Worm (Caenorhabditis elegans) whole organism, L4 larva: ENCODE data around the gene tbc-20.
A peak's percentile ranks its signal among the peaks of the same experiment; 100 is the strongest.

ENCODE experiments used
- F26F4.8 ChIP-seq: fragments of 200-800 bp; sonication (Bioruptor generic); conservative IDR thresholded peaks from 2 replicates; pipeline ENCODE4 v1.3.6; 2022; ENCODE audit warnings: missing genetic modification characterization, missing compliant biosample characterization
- F44E2.7 ChIP-seq: fragments of 200-800 bp; sonication (Bioruptor generic); IDR thresholded peaks from 2 replicates; pipeline ENCODE4 v2.1.2; 2022; ENCODE audit warnings: missing genetic modification characterization, missing compliant biosample characterization
- F49E8.2 ChIP-seq: sonication (generic microtip); optimal IDR thresholded peaks from 2 replicates; lab custom pipeline; 2016; ENCODE audit warnings: missing compliant biosample characterization, mild to moderate bottlenecking, missing genetic modification characterization, borderline replicate concordance
- arid-1 ChIP-seq: fragments of 200-800 bp; sonication (Bioruptor generic); conservative IDR thresholded peaks from 2 replicates; pipeline ENCODE4 v1.3.6; 2022; ENCODE audit warnings: missing genetic modification reagents, missing genetic modification characterization, missing compliant biosample characterization
- ceh-44 ChIP-seq: fragments of 200-800 bp; sonication (Bioruptor generic); IDR thresholded peaks from 2 replicates; pipeline ENCODE4 v1.3.6; 2022; ENCODE audit warnings: missing genetic modification reagents, missing genetic modification characterization, missing compliant biosample characterization
- daf-12 ChIP-seq: fragments of 150-350 bp; optimal IDR thresholded peaks from 2 replicates; lab custom pipeline; 2014; ENCODE audit warnings: missing biosample characterization, missing genetic modification reagents, missing genetic modification characterization
- dmd-6 ChIP-seq: fragments of 200-800 bp; sonication (Bioruptor generic); IDR thresholded peaks from 2 replicates; pipeline ENCODE4 v1.3.6; 2022; ENCODE audit warnings: missing genetic modification reagents, missing genetic modification characterization, missing compliant biosample characterization
- dve-1 ChIP-seq: sonication (generic microtip); optimal IDR thresholded peaks from 2 replicates; lab custom pipeline; 2017; ENCODE audit warnings: antibody characterized with exemption, mild to moderate bottlenecking, missing genetic modification characterization, missing compliant biosample characterization; ENCODE audit not compliant: insufficient read depth
- egl-43 ChIP-seq: fragments of 200-800 bp; sonication (Bioruptor generic); IDR thresholded peaks from 2 replicates; pipeline ENCODE4 v1.3.6; 2022; ENCODE audit warnings: missing genetic modification reagents, missing genetic modification characterization, missing compliant biosample characterization
- hif-1 ChIP-seq, 2 experiments: sonication (generic microtip); optimal IDR thresholded peaks; 2 replicates each; lab custom pipeline; 2016 to 2017; ENCODE audit warnings: missing compliant biosample characterization in 2 of 2, missing genetic modification characterization in 2 of 2, missing genetic modification reagents in 2 of 2, missing genotype in 2 of 2, mild to moderate bottlenecking in 1 of 2
- hlh-11 ChIP-seq: fragments of 200-800 bp; sonication (Bioruptor generic); optimal IDR thresholded peaks from 2 replicates; lab custom pipeline; 2018; ENCODE audit warnings: mild to moderate bottlenecking, missing genetic modification characterization, missing compliant biosample characterization
- hmg-1.1 ChIP-seq: fragments of 200-800 bp; sonication (Bioruptor generic); IDR thresholded peaks from 2 replicates; pipeline ENCODE4 v1.3.6; 2022; ENCODE audit warnings: missing genetic modification reagents, missing genetic modification characterization, missing compliant biosample characterization
- lim-7 ChIP-seq: fragments of 200-800 bp; sonication (Bioruptor generic); IDR thresholded peaks from 2 replicates; pipeline ENCODE4 v1.3.6; 2022; ENCODE audit warnings: missing genetic modification characterization, missing compliant biosample characterization
- lin-1 ChIP-seq: fragments of 200-800 bp; sonication (Bioruptor generic); IDR thresholded peaks from 2 replicates; pipeline ENCODE4 v1.3.6; 2022; ENCODE audit warnings: missing genetic modification reagents, missing genetic modification characterization, missing compliant biosample characterization
- lin-13 ChIP-seq: fragments of 150-350 bp; optimal IDR thresholded peaks from 2 replicates; lab custom pipeline; 2014; ENCODE audit warnings: missing biosample characterization, missing genetic modification reagents, missing genetic modification characterization
- lin-15B ChIP-seq: fragments of 150-350 bp; sonication (generic microtip); optimal IDR thresholded peaks from 3 replicates; lab custom pipeline; 2014; ENCODE audit warnings: missing biosample characterization, missing genetic modification characterization
- lin-38 ChIP-seq: fragments of 200-800 bp; sonication (Bioruptor generic); IDR thresholded peaks from 2 replicates; pipeline ENCODE4 v1.3.6; 2022; ENCODE audit warnings: missing genetic modification reagents, missing genetic modification characterization, missing compliant biosample characterization
- lsy-2 ChIP-seq, 2 experiments: fragments of 150-350 bp in 1 of 2; sonication (generic microtip) in 1 of 2; optimal IDR thresholded peaks; 2 replicates each; lab custom pipeline; 2014 to 2017; ENCODE audit warnings: missing biosample characterization in 2 of 2, missing genetic modification characterization in 2 of 2
- mdl-1 ChIP-seq, 2 experiments: fragments of 150-350 bp in 1 of 2; sonication (generic microtip) in 1 of 2; optimal IDR thresholded peaks; 2 replicates each; lab custom pipeline; 2014 to 2017; ENCODE audit warnings: missing biosample characterization in 2 of 2, missing genetic modification characterization in 2 of 2
- nhr-11 ChIP-seq: fragments of 150-350 bp; optimal IDR thresholded peaks from 2 replicates; lab custom pipeline; 2014; ENCODE audit warnings: missing biosample characterization, missing genetic modification characterization
- nhr-41 ChIP-seq: fragments of 200-800 bp; sonication (Bioruptor generic); IDR thresholded peaks from 2 replicates; pipeline ENCODE4 v1.3.6; 2022; ENCODE audit warnings: missing genetic modification reagents, missing genetic modification characterization, missing compliant biosample characterization
- nhr-76 ChIP-seq: fragments of 150-350 bp; optimal IDR thresholded peaks from 2 replicates; lab custom pipeline; 2014; ENCODE audit warnings: missing biosample characterization, missing genetic modification characterization
- pha-4 ChIP-seq, 2 experiments: fragments of 150-350 bp in 1 of 2; fragments of 200-800 bp in 1 of 2; sonication (Bioruptor generic) in 1 of 2; IDR thresholded peaks in 1 of 2; optimal IDR thresholded peaks in 1 of 2; 2 replicates each; pipeline versions ENCODE4 v1.3.6 to Lab custom; 2014 to 2022; ENCODE audit warnings: missing genetic modification characterization in 2 of 2, missing genetic modification reagents in 2 of 2, missing biosample characterization in 1 of 2, missing compliant biosample characterization in 1 of 2
- saeg-2 ChIP-seq: fragments of 200-800 bp; sonication (Bioruptor generic); IDR thresholded peaks from 2 replicates; pipeline ENCODE4 v1.3.6; 2022; ENCODE audit warnings: missing genetic modification reagents, missing genetic modification characterization, missing compliant biosample characterization
- sdz-12 ChIP-seq: fragments of 200-800 bp; sonication (Bioruptor generic); optimal IDR thresholded peaks from 2 replicates; lab custom pipeline; 2018; ENCODE audit warnings: mild to moderate bottlenecking, missing genetic modification characterization, missing compliant biosample characterization
- set-16 ChIP-seq: fragments of 200-800 bp; sonication (Bioruptor generic); IDR thresholded peaks from 2 replicates; pipeline ENCODE4 v1.3.6; 2022; ENCODE audit warnings: missing genetic modification reagents, missing genetic modification characterization, missing compliant biosample characterization
- unc-62 ChIP-seq, 3 experiments: fragments of 150-350 bp in 1 of 3; sonication (generic microtip); optimal IDR thresholded peaks in 2 of 3; peaks in 1 of 3; 1 replicate in 1 of 3; 2 replicates in 2 of 3; lab custom pipeline; 2014 to 2017; ENCODE audit warnings: missing biosample characterization in 3 of 3, missing genetic modification characterization in 3 of 3, missing genetic modification reagents in 3 of 3, missing genotype in 1 of 3
- zag-1 ChIP-seq: fragments of 150-350 bp; optimal IDR thresholded peaks from 2 replicates; lab custom pipeline; 2014; ENCODE audit warnings: missing biosample characterization, missing genetic modification characterization
- zfp-2 ChIP-seq: sonication (generic microtip); optimal IDR thresholded peaks from 2 replicates; lab custom pipeline; 2016; ENCODE audit warnings: mild to moderate bottlenecking, missing genetic modification characterization, missing compliant biosample characterization
- zip-2 ChIP-seq: fragments of 150-350 bp; optimal IDR thresholded peaks from 2 replicates; lab custom pipeline; 2014; ENCODE audit warnings: missing biosample characterization, missing genetic modification characterization

Gene tbc-20

ce11 chrII:14772956-14773788 lies 25.1 kb upstream of the tbc-20 start, which contains the start of gene Y54E2A.7 (continued):
- TF ChIP-seq nhr-11 (tag; lab: Kevin White, UChicago) (no peak), F26F4.8 (GFP tag; lab: Robert Waterston, UW) (no peak), hlh-11 (tag; lab: Kevin White, UChicago) (no peak), lin-1 (no peak)

- TF ChIP-seq F49E8.2 (tag; lab: Kevin White, UChicago), result peak; percentile 12
- TF ChIP-seq daf-12, result no peak
- no peak for TF ChIP-seq sdz-12 (GFP tag; lab: Kevin White, UChicago)
- TF ChIP-seq F26F4.8 (GFP tag; lab: Robert Waterston, UW), result no peak
- no peak for TF ChIP-seq lsy-2 (tag; optimal IDR thresholded peaks at IDR 0.05; lab: Kevin White, UChicago)
- TF ChIP-seq lin-15B, result no peak
- no peak for TF ChIP-seq egl-43 (GFP tag; lab: Robert Waterston, UW)
- TF ChIP-seq dmd-6 (GFP tag; lab: Robert Waterston, UW), result no peak
- TF ChIP-seq lin-38 (GFP tag; lab: Robert Waterston, UW), result 0 out of 2 replicates have a peak, but pooled peaks have one; percentile 12
- no peak for TF ChIP-seq saeg-2
- no peak for TF ChIP-seq arid-1
- TF ChIP-seq ceh-44 (GFP tag; lab: Robert Waterston, UW), result no peak
- TF ChIP-seq nhr-41 (GFP tag; lab: Robert Waterston, UW), result no peak
- TF ChIP-seq mdl-1 (tag; optimal IDR thresholded peaks at IDR 0.05; lab: Kevin White, UChicago), result no peak
- TF ChIP-seq lim-7 (GFP tag; lab: Robert Waterston, UW), result no peak
- no peak for TF ChIP-seq zfp-2
- no peak for TF ChIP-seq nhr-76 (tag; lab: Kevin White, UChicago)
Observed at ce11 chrII:14778092-14778491, 20.2 kb upstream of the tbc-20 start, which contains the start of gene Y54E2A.8. TSS of gene Y54E2A.8 (plus strand) at chrII:14778345.

DNA sequence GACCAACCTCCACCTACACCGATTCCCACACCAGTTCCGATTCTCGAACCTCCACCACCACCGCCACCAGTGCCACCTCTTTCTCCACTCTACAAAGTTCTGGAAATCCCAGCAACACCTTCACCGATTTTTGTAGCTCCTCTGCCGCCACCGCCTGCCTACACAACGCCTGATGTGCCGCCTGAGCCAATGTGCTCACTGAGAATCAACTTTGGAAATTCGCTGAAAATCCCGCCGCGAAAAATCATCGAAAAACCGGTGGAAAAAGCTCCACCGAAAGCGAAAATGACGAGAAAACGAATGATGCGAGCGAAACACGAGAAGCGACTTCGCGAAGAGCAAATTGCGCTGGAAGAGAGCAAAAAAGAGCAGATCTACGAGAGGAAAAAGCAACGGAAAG lies 18.4 kb upstream of the tbc-20 start:
- TF ChIP-seq set-16, result peak; percentile 52; the same call in 1 of the 2 replicates
- no peak for TF ChIP-seq nhr-76 (tag; lab: Kevin White, UChicago)
- TF ChIP-seq unc-62 (GFP tag; optimal IDR thresholded peaks at IDR 0.05 in 1 of 2; lab: Kevin White, UChicago), result peak in 1 of 2 experiments; percentile 8
- TF ChIP-seq unc-62 (tag; optimal IDR thresholded peaks at IDR 0.05; lab: Kevin White, UChicago), result no peak
- TF ChIP-seq egl-43 (GFP tag; lab: Robert Waterston, UW), result 0 out of 2 replicates have a peak, but pooled peaks have one; percentile 7

DNA sequence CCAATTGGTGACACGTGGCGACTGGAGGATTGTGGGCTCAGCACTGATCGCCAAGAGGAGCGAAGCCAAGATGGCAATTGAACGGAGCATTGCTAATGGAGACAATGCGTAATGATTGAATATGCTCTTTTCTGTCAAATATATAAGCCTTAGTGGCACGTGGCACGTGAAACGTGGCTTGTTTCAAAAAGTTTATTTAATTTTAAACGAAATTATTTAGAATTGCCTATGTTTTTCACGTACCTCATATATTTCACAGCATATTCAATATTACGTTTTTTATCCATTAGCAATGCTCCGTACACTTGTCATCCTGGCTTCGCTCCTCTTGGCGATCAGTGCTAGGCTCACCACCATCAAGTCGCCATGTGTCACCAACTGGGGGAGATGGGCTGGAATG lies 12.4 kb upstream of the tbc-20 start, which contains the start of gene Y54E2A.9:
TSS of gene Y54E2A.9 (minus strand) at position 101 of the 400 bp plus-strand sequence.
- no peak for TF ChIP-seq zip-2 (tag; lab: Kevin White, UChicago)

- peak; percentile 4 for TF ChIP-seq dve-1 (tag; lab: Kevin White, UChicago)
- no peak for TF ChIP-seq zag-1 (tag; lab: Kevin White, UChicago)
- TF ChIP-seq, all 104 proteins: peak for 1
Observed at ce11 chrII:14790751-14791150, 7.5 kb upstream of the tbc-20 start, which contains the start of gene Y54E2A.10. TSS of gene Y54E2A.10 (plus strand) at chrII:14791051.

DNA sequence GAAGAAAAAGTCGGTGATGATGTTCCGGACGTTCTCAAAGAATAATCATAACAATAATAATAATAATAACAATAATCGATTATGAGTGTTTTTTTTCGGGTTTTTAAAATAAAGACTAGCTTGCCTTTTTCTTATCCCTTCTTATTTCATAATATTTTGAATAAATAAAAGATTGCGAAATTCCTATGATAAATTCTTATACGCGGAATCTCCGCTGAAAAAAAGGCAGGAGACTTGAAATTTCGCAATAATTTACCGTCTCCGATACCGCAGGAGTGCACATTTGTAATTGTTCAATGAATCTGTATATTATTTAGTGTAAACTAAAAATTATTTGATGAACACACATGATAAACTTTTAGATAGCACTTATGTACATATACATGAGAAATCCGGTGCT lies 5.8 kb upstream of the tbc-20 start:
- no peak for TF ChIP-seq hmg-1.1
- no peak for TF ChIP-seq pha-4 (GFP tag; IDR thresholded peaks at IDR 0.05; lab: Robert Waterston, UW)
- TF ChIP-seq pha-4 (tag; optimal IDR thresholded peaks at IDR 0.05; lab: Kevin White, UChicago), result no peak
- TF ChIP-seq lin-13 (GFP tag; lab: Kevin White, UChicago), result no peak
- no peak for TF ChIP-seq F44E2.7 (GFP tag; lab: Robert Waterston, UW)
- TF ChIP-seq hif-1 (tag; optimal IDR thresholded peaks at IDR 0.05; lab: Kevin White, UChicago), result no peak
